Fruit fly (Drosophila melanogaster) whole organism, prepupa: ENCODE results near the gene Rga.

Source experiments
- Blimp-1 ChIP-seq: fragments of 200-800 bp; sonication (Bioruptor generic); optimal IDR thresholded peaks from 3 replicates; lab custom pipeline; 2017; ENCODE audit warnings: missing biosample characterization, missing genetic modification characterization, mild to moderate bottlenecking, moderate library complexity, missing genetic modification reagents
- CG10631 ChIP-seq: fragments of 200-800 bp; sonication (Bioruptor generic); optimal IDR thresholded peaks from 2 replicates; lab custom pipeline; 2016; ENCODE audit warnings: missing biosample characterization, missing genetic modification characterization
- CG10669 ChIP-seq: fragments of 200-800 bp; sonication (Bioruptor generic); optimal IDR thresholded peaks from 3 replicates; lab custom pipeline; 2018; ENCODE audit warnings: missing biosample characterization, mild to moderate bottlenecking, missing genetic modification characterization, moderate library complexity
- CG11294 ChIP-seq: fragments of 200-800 bp; sonication (Bioruptor generic); IDR thresholded peaks from 2 replicates; pipeline ENCODE4 v1.3.6; 2022; ENCODE audit warnings: missing biosample characterization, missing genetic modification characterization
- CG11762 ChIP-seq: fragments of 200-800 bp; sonication (Bioruptor generic); optimal IDR thresholded peaks from 3 replicates; lab custom pipeline; 2016; ENCODE audit warnings: missing biosample characterization, missing genetic modification characterization; ENCODE audit not compliant: insufficient read depth
- CG11902 ChIP-seq: fragments of 200-800 bp; sonication (Bioruptor generic); optimal IDR thresholded peaks from 3 replicates; lab custom pipeline; 2016; ENCODE audit warnings: missing biosample characterization, missing genetic modification characterization
- CG15336 ChIP-seq: fragments of 200-800 bp; sonication (Bioruptor generic); IDR thresholded peaks from 2 replicates; pipeline ENCODE4 v1.3.6; 2022; ENCODE audit warnings: missing biosample characterization, missing genetic modification characterization
- CG16779 ChIP-seq: fragments of 200-800 bp; sonication (Bioruptor generic); optimal IDR thresholded peaks from 3 replicates; lab custom pipeline; 2017; ENCODE audit warnings: missing biosample characterization, mild to moderate bottlenecking, missing genetic modification characterization
- CG31627 ChIP-seq: fragments of 200-800 bp; sonication (Bioruptor generic); optimal IDR thresholded peaks from 3 replicates; lab custom pipeline; 2016; ENCODE audit warnings: missing biosample characterization, missing genetic modification characterization
- CG32006 ChIP-seq: fragments of 200-800 bp; sonication (Bioruptor generic); optimal IDR thresholded peaks from 3 replicates; lab custom pipeline; 2017; ENCODE audit warnings: missing biosample characterization, mild to moderate bottlenecking, missing genetic modification characterization
- CG34406 ChIP-seq: fragments of 200-800 bp; sonication (Bioruptor generic); optimal IDR thresholded peaks from 3 replicates; lab custom pipeline; 2016; ENCODE audit warnings: missing biosample characterization, missing genetic modification characterization
- CG3919 ChIP-seq: fragments of 200-800 bp; sonication (Bioruptor generic); optimal IDR thresholded peaks from 3 replicates; lab custom pipeline; 2016; ENCODE audit warnings: missing biosample characterization, missing genetic modification characterization
- CG4318 ChIP-seq: fragments of 200-800 bp; sonication (Bioruptor generic); optimal IDR thresholded peaks from 3 replicates; lab custom pipeline; 2017; ENCODE audit warnings: missing biosample characterization, mild to moderate bottlenecking, missing genetic modification characterization
- CG6276 ChIP-seq: fragments of 200-800 bp; sonication (Bioruptor generic); optimal IDR thresholded peaks from 2 replicates; lab custom pipeline; 2017; ENCODE audit warnings: missing biosample characterization, mild to moderate bottlenecking, missing genetic modification characterization
- CG6792 ChIP-seq: fragments of 200-800 bp; sonication (Bioruptor generic); optimal IDR thresholded peaks from 3 replicates; lab custom pipeline; 2016; ENCODE audit warnings: missing biosample characterization, missing genetic modification characterization
- CG6808 ChIP-seq: fragments of 200-800 bp; sonication (Bioruptor generic); optimal IDR thresholded peaks from 3 replicates; lab custom pipeline; 2017; ENCODE audit warnings: missing biosample characterization, missing genetic modification characterization, mild to moderate bottlenecking, moderate library complexity, missing genetic modification reagents
- CG6854 ChIP-seq: fragments of 200-800 bp; sonication (Bioruptor generic); optimal IDR thresholded peaks from 2 replicates; lab custom pipeline; 2017; ENCODE audit warnings: missing biosample characterization, mild to moderate bottlenecking, missing genetic modification characterization
- CG7368 ChIP-seq: fragments of 200-800 bp; sonication (Bioruptor generic); optimal IDR thresholded peaks from 3 replicates; lab custom pipeline; 2016; ENCODE audit warnings: missing biosample characterization, missing genetic modification characterization
- CG8119 ChIP-seq: fragments of 200-800 bp; sonication (Bioruptor generic); IDR thresholded peaks from 3 replicates; pipeline ENCODE4 v1.3.6; 2022; ENCODE audit warnings: missing biosample characterization, missing genetic modification characterization
- CG8319 ChIP-seq: fragments of 200-800 bp; sonication (Bioruptor generic); optimal IDR thresholded peaks from 3 replicates; lab custom pipeline; 2016; ENCODE audit warnings: missing biosample characterization, missing genetic modification characterization
- CG8632 ChIP-seq: fragments of 200-800 bp; sonication (Bioruptor generic); optimal IDR thresholded peaks from 3 replicates; lab custom pipeline; 2016; ENCODE audit warnings: missing biosample characterization, missing genetic modification characterization
- CG9139 ChIP-seq: fragments of 200-800 bp; sonication (Bioruptor generic); optimal IDR thresholded peaks from 3 replicates; lab custom pipeline; 2017; ENCODE audit warnings: missing biosample characterization, mild to moderate bottlenecking, missing genetic modification characterization
- Eip78C ChIP-seq: fragments of 200-800 bp; sonication (Bioruptor generic); peaks from one replicate; lab custom pipeline; 2016; ENCODE audit warnings: missing biosample characterization, missing genetic modification characterization
- Eip93F ChIP-seq: fragments of 200-800 bp; sonication (Bioruptor generic); optimal IDR thresholded peaks from 2 replicates; lab custom pipeline; 2016; ENCODE audit warnings: missing biosample characterization, mild to moderate bottlenecking, missing genetic modification characterization
- Ets21C ChIP-seq: fragments of 200-800 bp; sonication (Bioruptor generic); optimal IDR thresholded peaks from 3 replicates; lab custom pipeline; 2016; ENCODE audit warnings: missing biosample characterization, missing genetic modification characterization
- Gug ChIP-seq: fragments of 200-800 bp; sonication (Bioruptor generic); IDR thresholded peaks from 2 replicates; pipeline ENCODE4 v1.3.6; 2022; ENCODE audit warnings: missing biosample characterization, missing genetic modification characterization
- Hr38 ChIP-seq: sonication (Bioruptor generic); optimal IDR thresholded peaks from 2 replicates; lab custom pipeline; 2016; ENCODE audit warnings: missing biosample characterization, missing genetic modification characterization
- Hr4 ChIP-seq: fragments of 200-800 bp; sonication (Bioruptor generic); optimal IDR thresholded peaks from 3 replicates; lab custom pipeline; 2016; ENCODE audit warnings: missing biosample characterization, missing genetic modification characterization
- Lpt ChIP-seq: fragments of 200-800 bp; sonication (Bioruptor generic); optimal IDR thresholded peaks from 3 replicates; lab custom pipeline; 2016; ENCODE audit warnings: missing biosample characterization, missing genetic modification characterization
- Met ChIP-seq: fragments of 200-800 bp; sonication (Bioruptor generic); optimal IDR thresholded peaks from 3 replicates; lab custom pipeline; 2016; ENCODE audit warnings: missing biosample characterization, missing genetic modification characterization
- OdsH ChIP-seq: fragments of 200-800 bp; sonication (Bioruptor generic); optimal IDR thresholded peaks from 3 replicates; lab custom pipeline; 2016; ENCODE audit warnings: missing biosample characterization, missing genetic modification characterization
- Smox ChIP-seq: fragments of 200-800 bp; sonication (Bioruptor generic); optimal IDR thresholded peaks from 3 replicates; lab custom pipeline; 2016; ENCODE audit warnings: missing biosample characterization, missing genetic modification characterization
- Sox102F ChIP-seq: fragments of 200-800 bp; sonication (Bioruptor generic); optimal IDR thresholded peaks from 2 replicates; lab custom pipeline; 2016; ENCODE audit warnings: missing biosample characterization, mild to moderate bottlenecking, missing genetic modification characterization
- Sox14 ChIP-seq: fragments of 200-800 bp; sonication (Bioruptor generic); optimal IDR thresholded peaks from 3 replicates; lab custom pipeline; 2016; ENCODE audit warnings: missing biosample characterization, missing genetic modification characterization
- acj6 ChIP-seq: fragments of 200-800 bp; sonication (Bioruptor generic); optimal IDR thresholded peaks from 3 replicates; lab custom pipeline; 2016; ENCODE audit warnings: missing biosample characterization, missing genetic modification characterization
- cyc ChIP-seq: fragments of 200-800 bp; sonication (Bioruptor generic); optimal IDR thresholded peaks from 3 replicates; lab custom pipeline; 2016; ENCODE audit warnings: missing biosample characterization, missing genetic modification characterization
- dac ChIP-seq: fragments of 200-800 bp; sonication (Bioruptor generic); optimal IDR thresholded peaks from 2 replicates; lab custom pipeline; 2017; ENCODE audit warnings: missing biosample characterization, mild to moderate bottlenecking, missing genetic modification characterization
- eg ChIP-seq: fragments of 200-800 bp; sonication (Bioruptor generic); IDR thresholded peaks from 3 replicates; pipeline ENCODE4 v1.3.6; 2022; ENCODE audit warnings: missing biosample characterization, missing genetic modification characterization
- esn ChIP-seq: fragments of 200-800 bp; sonication (Bioruptor generic); optimal IDR thresholded peaks from 2 replicates; lab custom pipeline; 2016; ENCODE audit warnings: missing biosample characterization, mild to moderate bottlenecking, missing genetic modification characterization, moderate library complexity
- fd59A ChIP-seq: fragments of 200-800 bp; sonication (Bioruptor generic); optimal IDR thresholded peaks from 2 replicates; lab custom pipeline; 2017; ENCODE audit warnings: missing biosample characterization, mild to moderate bottlenecking, missing genetic modification characterization, missing genetic modification reagents
- fkh ChIP-seq: fragments of 200-800 bp; sonication (Bioruptor generic); optimal IDR thresholded peaks from 3 replicates; lab custom pipeline; 2017; ENCODE audit warnings: missing biosample characterization, mild to moderate bottlenecking, missing genetic modification characterization, moderate library complexity
- pdm3 ChIP-seq: fragments of 200-800 bp; sonication (Bioruptor generic); optimal IDR thresholded peaks from 3 replicates; lab custom pipeline; 2016; ENCODE audit warnings: missing biosample characterization, missing genetic modification characterization
- salr ChIP-seq, 2 experiments: fragments of 200-800 bp; sonication (Bioruptor generic); optimal IDR thresholded peaks; 3 replicates each; lab custom pipeline; 2016 to 2018; ENCODE audit warnings: missing biosample characterization in 2 of 2, missing genetic modification characterization in 2 of 2, mild to moderate bottlenecking in 1 of 2
- spab ChIP-seq: fragments of 200-800 bp; sonication (Bioruptor generic); optimal IDR thresholded peaks from 2 replicates; lab custom pipeline; 2017; ENCODE audit warnings: missing biosample characterization, mild to moderate bottlenecking, missing genetic modification characterization, missing genetic modification reagents
- ss ChIP-seq, 2 experiments: fragments of 200-800 bp; sonication (Bioruptor generic); optimal IDR thresholded peaks; 2 replicates in 1 of 2; 3 replicates in 1 of 2; lab custom pipeline; 2017 to 2018; ENCODE audit warnings: mild to moderate bottlenecking in 2 of 2, missing biosample characterization in 2 of 2, missing genetic modification characterization in 2 of 2, moderate library complexity in 1 of 2
- topi ChIP-seq: fragments of 200-800 bp; sonication (Bioruptor generic); optimal IDR thresholded peaks from 3 replicates; lab custom pipeline; 2016; ENCODE audit warnings: missing biosample characterization, missing genetic modification characterization
- vri ChIP-seq: fragments of 200-800 bp; sonication (Bioruptor generic); optimal IDR thresholded peaks from 3 replicates; lab custom pipeline; 2016; ENCODE audit warnings: missing biosample characterization, mild to moderate bottlenecking, missing genetic modification characterization

The Rga gene

DNA sequence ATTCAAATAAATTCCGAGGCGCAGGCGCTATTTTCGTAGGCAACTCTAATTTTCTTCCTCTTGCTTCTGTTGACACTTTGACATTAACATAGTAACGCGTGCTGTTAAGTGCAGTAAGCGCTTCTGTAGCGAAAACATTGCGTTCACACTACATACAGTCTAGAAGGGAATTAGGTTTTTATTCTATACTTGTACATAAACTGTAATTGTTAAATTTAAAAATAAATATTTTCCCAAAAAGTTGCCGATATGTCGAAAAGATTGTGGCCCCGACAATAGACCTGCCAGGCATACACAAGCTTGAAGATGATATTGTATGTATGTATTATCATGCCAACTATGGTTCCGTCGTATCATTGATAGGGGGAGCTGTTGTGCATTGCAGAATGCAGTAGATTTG is 6.4 kb downstream of the Rga start, which contains the start of gene asl (continued):
- TF ChIP-seq CG6808, result peak; percentile 11
- no peak for TF ChIP-seq CG6276 (GFP tag; lab: Kevin White, UChicago)
- peak; percentile 27 for TF ChIP-seq CG8632
- peak; percentile 39 for TF ChIP-seq acj6 (GFP tag; lab: Kevin White, UChicago)
- TF ChIP-seq CG11902 (GFP tag; lab: Kevin White, UChicago), result no peak
- TF ChIP-seq CG15336 (GFP tag; lab: Robert Waterston, UW), result peak; percentile 44
- TF ChIP-seq ss (GFP tag; optimal IDR thresholded peaks at IDR 0.05; lab: Kevin White, UChicago), result no peak
- peak; percentile 70 for TF ChIP-seq Eip93F (GFP tag; lab: Kevin White, UChicago)
- no peak for TF ChIP-seq Met (GFP tag; lab: Kevin White, UChicago)
- TF ChIP-seq CG31627 (GFP tag; lab: Kevin White, UChicago), result peak; percentile 67
- TF ChIP-seq Gug (GFP tag; lab: Robert Waterston, UW), result peak; percentile 54; the same call in 1 of the 2 replicates
- TF ChIP-seq CG6792, result peak; percentile 38
- no peak for TF ChIP-seq CG3919 (GFP tag; lab: Kevin White, UChicago)
- TF ChIP-seq Hr4 (GFP tag; lab: Kevin White, UChicago), result peak; percentile 60
- TF ChIP-seq OdsH (GFP tag; lab: Kevin White, UChicago), result no peak
- peak; percentile 16; the same call in 1 of the 2 replicates for TF ChIP-seq CG11294 (GFP tag; lab: Robert Waterston, UW)
- TF ChIP-seq cyc, result peak; percentile 47
- TF ChIP-seq CG7368 (GFP tag; lab: Kevin White, UChicago), result no peak
- peak; percentile 68 for TF ChIP-seq esn (GFP tag; lab: Kevin White, UChicago)
- TF ChIP-seq salr (GFP tag; optimal IDR thresholded peaks at IDR 0.05; lab: Kevin White, UChicago), result peak in 1 of 2 experiments; percentile 9
- TF ChIP-seq topi (GFP tag; lab: Kevin White, UChicago), result peak; percentile 43
- TF ChIP-seq pdm3, result no peak
- TF ChIP-seq vri (GFP tag; lab: Kevin White, UChicago), result peak; percentile 41
- no peak for TF ChIP-seq CG10631
- no peak for TF ChIP-seq CG4318 (GFP tag; lab: Kevin White, UChicago)
- no peak for TF ChIP-seq CG32006 (GFP tag; lab: Kevin White, UChicago)
- no peak for TF ChIP-seq fd59A (GFP tag; lab: Kevin White, UChicago)
- TF ChIP-seq Lpt (GFP tag; lab: Kevin White, UChicago), result peak; percentile 37
- TF ChIP-seq fkh (GFP tag; lab: Kevin White, UChicago), result peak; percentile 86
- TF ChIP-seq Eip78C (GFP tag; lab: Kevin White, UChicago), result peak; percentile 90
- no peak for TF ChIP-seq CG10669
- no peak for TF ChIP-seq CG6854 (GFP tag; lab: Kevin White, UChicago)
- TF ChIP-seq CG8319 (GFP tag; lab: Kevin White, UChicago), result no peak
- no peak for TF ChIP-seq spab (GFP tag; lab: Kevin White, UChicago)
- TF ChIP-seq eg (GFP tag; lab: Robert Waterston, UW), result peak; percentile 76
- no peak for TF ChIP-seq CG8119 (GFP tag; lab: Robert Waterston, UW)
- no peak for TF ChIP-seq CG34406 (GFP tag; lab: Kevin White, UChicago)

DNA sequence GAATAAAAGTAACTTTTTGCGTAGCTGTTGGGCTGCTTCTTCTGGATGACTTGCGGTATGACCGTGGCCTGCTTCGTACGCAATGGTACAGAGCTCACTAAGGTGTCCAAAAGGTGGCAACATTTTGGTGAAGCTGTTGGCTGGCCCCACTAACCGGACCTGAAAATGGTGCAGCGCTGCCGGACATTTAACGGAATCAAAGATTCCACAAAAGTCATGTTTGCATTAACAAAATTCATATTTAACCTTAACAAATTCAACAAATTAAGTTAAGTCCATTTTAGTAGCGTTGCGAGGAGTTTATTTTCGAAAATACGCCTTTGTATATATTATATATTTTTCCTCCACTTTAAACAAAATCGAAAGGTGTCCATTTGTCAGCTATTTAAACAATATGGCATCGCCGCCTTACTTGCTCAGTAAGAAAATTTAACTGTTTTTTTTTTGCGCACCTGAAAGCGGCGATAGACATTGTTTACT is 11.8 kb downstream of the Rga start, which contains the start of the genes kra and SecS:
Gene kra (minus strand): TSS at position 93 of the 480 bp plus-strand sequence.
Gene SecS (plus strand): TSS at position 390 of the 480 bp plus-strand sequence.
- no peak for TF ChIP-seq Smox (GFP tag; lab: Kevin White, UChicago)
- TF ChIP-seq Gug (GFP tag; lab: Robert Waterston, UW), result no peak
- TF ChIP-seq Sox14 (GFP tag; lab: Kevin White, UChicago), result peak; percentile 30
- TF ChIP-seq CG10631, result peak; percentile 64
- no peak for TF ChIP-seq CG16779
- peak; percentile 39 for TF ChIP-seq CG8319 (GFP tag; lab: Kevin White, UChicago)
- TF ChIP-seq CG10669, result no peak
- TF ChIP-seq CG6792, result peak; percentile 47
- peak; percentile 16 for TF ChIP-seq CG34406 (GFP tag; lab: Kevin White, UChicago)
- TF ChIP-seq CG7368 (GFP tag; lab: Kevin White, UChicago), result no peak
- no peak for TF ChIP-seq CG9139
- TF ChIP-seq Sox102F, result no peak
- TF ChIP-seq CG15336 (GFP tag; lab: Robert Waterston, UW), result no peak
- TF ChIP-seq Ets21C (GFP tag; lab: Kevin White, UChicago), result peak; percentile 72
- no peak for TF ChIP-seq CG32006 (GFP tag; lab: Kevin White, UChicago)
- no peak for TF ChIP-seq Hr38 (GFP tag; lab: Kevin White, UChicago)
- no peak for TF ChIP-seq fd59A (GFP tag; lab: Kevin White, UChicago)
- peak; percentile 19 for TF ChIP-seq Blimp-1 (GFP tag; lab: Kevin White, UChicago)
- TF ChIP-seq CG6854 (GFP tag; lab: Kevin White, UChicago), result no peak
- peak; percentile 46 for TF ChIP-seq CG8632
- peak; percentile 38 for TF ChIP-seq CG6808
- TF ChIP-seq CG11294 (GFP tag; lab: Robert Waterston, UW), result no peak
- TF ChIP-seq topi (GFP tag; lab: Kevin White, UChicago), result peak; percentile 51
- TF ChIP-seq CG11762 (GFP tag; lab: Kevin White, UChicago), result peak; percentile 45
- no peak for TF ChIP-seq CG4318 (GFP tag; lab: Kevin White, UChicago)
- peak; percentile 86 for TF ChIP-seq fkh (GFP tag; lab: Kevin White, UChicago)
- TF ChIP-seq dac (GFP tag; lab: Kevin White, UChicago), result peak; percentile 20
- peak; percentile 79 for TF ChIP-seq Hr4 (GFP tag; lab: Kevin White, UChicago)
- peak; percentile 66 for TF ChIP-seq OdsH (GFP tag; lab: Kevin White, UChicago)
- TF ChIP-seq pdm3, result peak; percentile 68
